Worm (Caenorhabditis elegans) whole organism, L4 larva: ENCODE results near the gene eif-3.G.

Source experiments
- D1046.2 ChIP-seq: fragments of 200-800 bp; sonication (Bioruptor generic); IDR thresholded peaks from 2 replicates; pipeline ENCODE4 v1.3.6; 2022; ENCODE audit warnings: missing genetic modification characterization, missing compliant biosample characterization
- F49E8.2 ChIP-seq: sonication (generic microtip); optimal IDR thresholded peaks from 2 replicates; lab custom pipeline; 2016; ENCODE audit warnings: missing compliant biosample characterization, mild to moderate bottlenecking, missing genetic modification characterization, borderline replicate concordance
- Y5F2A.4 ChIP-seq: fragments of 200-800 bp; sonication (Bioruptor generic); optimal IDR thresholded peaks from 2 replicates; lab custom pipeline; 2018; ENCODE audit warnings: mild to moderate bottlenecking, missing genetic modification characterization, missing compliant biosample characterization
- ZK546.5 ChIP-seq, 2 experiments: sonication (generic microtip); optimal IDR thresholded peaks; 2 replicates each; lab custom pipeline; 2017; ENCODE audit warnings: missing biosample characterization in 2 of 2, missing genetic modification characterization in 2 of 2
- aha-1 ChIP-seq: fragments of 150-350 bp; peaks from one replicate; lab custom pipeline; 2014; ENCODE audit warnings: missing biosample characterization, missing genetic modification characterization
- arid-1 ChIP-seq: fragments of 200-800 bp; sonication (Bioruptor generic); conservative IDR thresholded peaks from 2 replicates; pipeline ENCODE4 v1.3.6; 2022; ENCODE audit warnings: missing genetic modification reagents, missing genetic modification characterization, missing compliant biosample characterization
- cey-2 ChIP-seq: sonication (generic microtip); optimal IDR thresholded peaks from 3 replicates; lab custom pipeline; 2017; ENCODE audit warnings: missing genetic modification characterization, mild to moderate bottlenecking, missing compliant biosample characterization, antibody characterized with exemption, borderline replicate concordance; ENCODE audit not compliant: insufficient read depth
- ctbp-1 ChIP-seq: fragments of 200-800 bp; sonication (Bioruptor generic); IDR thresholded peaks from 2 replicates; pipeline ENCODE4 v1.3.6; 2022; ENCODE audit warnings: missing genetic modification reagents, missing genetic modification characterization, missing compliant biosample characterization
- daf-16 ChIP-seq, 3 experiments: sonication (generic microtip); optimal IDR thresholded peaks; 2 replicates each; lab custom pipeline; 2016 to 2017; ENCODE audit warnings: missing genetic modification characterization in 3 of 3, missing genetic modification reagents in 3 of 3, mild to moderate bottlenecking in 2 of 3, missing compliant biosample characterization in 2 of 3, missing biosample characterization in 1 of 3, moderate library complexity in 1 of 3
- dmd-6 ChIP-seq: fragments of 200-800 bp; sonication (Bioruptor generic); IDR thresholded peaks from 2 replicates; pipeline ENCODE4 v1.3.6; 2022; ENCODE audit warnings: missing genetic modification reagents, missing genetic modification characterization, missing compliant biosample characterization
- dmd-8 ChIP-seq: fragments of 200-800 bp; sonication (Bioruptor generic); IDR thresholded peaks from 2 replicates; pipeline ENCODE4 v1.3.6; 2022; ENCODE audit warnings: missing genetic modification characterization, missing compliant biosample characterization
- dve-1 ChIP-seq: sonication (generic microtip); optimal IDR thresholded peaks from 2 replicates; lab custom pipeline; 2017; ENCODE audit warnings: antibody characterized with exemption, mild to moderate bottlenecking, missing genetic modification characterization, missing compliant biosample characterization; ENCODE audit not compliant: insufficient read depth
- fos-1 ChIP-seq: fragments of 150-350 bp; optimal IDR thresholded peaks from 2 replicates; lab custom pipeline; 2014; ENCODE audit warnings: missing biosample characterization, missing genetic modification characterization
- hlh-11 ChIP-seq: fragments of 200-800 bp; sonication (Bioruptor generic); optimal IDR thresholded peaks from 2 replicates; lab custom pipeline; 2018; ENCODE audit warnings: mild to moderate bottlenecking, missing genetic modification characterization, missing compliant biosample characterization
- hlh-30 ChIP-seq: sonication (generic microtip); optimal IDR thresholded peaks from 2 replicates; lab custom pipeline; 2017; ENCODE audit warnings: antibody characterized with exemption, mild to moderate bottlenecking, missing genetic modification characterization, missing compliant biosample characterization; ENCODE audit not compliant: insufficient read depth
- lin-13 ChIP-seq: fragments of 150-350 bp; optimal IDR thresholded peaks from 2 replicates; lab custom pipeline; 2014; ENCODE audit warnings: missing biosample characterization, missing genetic modification reagents, missing genetic modification characterization
- lin-29 ChIP-seq: fragments of 200-800 bp; sonication (Bioruptor generic); IDR thresholded peaks from 2 replicates; pipeline ENCODE4 v1.3.6; 2022; ENCODE audit warnings: missing genetic modification reagents, missing genetic modification characterization, missing compliant biosample characterization
- lin-38 ChIP-seq: fragments of 200-800 bp; sonication (Bioruptor generic); IDR thresholded peaks from 2 replicates; pipeline ENCODE4 v1.3.6; 2022; ENCODE audit warnings: missing genetic modification reagents, missing genetic modification characterization, missing compliant biosample characterization
- lin-39 ChIP-seq: fragments of 150-350 bp; optimal IDR thresholded peaks from 2 replicates; lab custom pipeline; 2014; ENCODE audit warnings: missing biosample characterization, missing genetic modification reagents, missing genetic modification characterization
- madf-9 ChIP-seq: fragments of 200-800 bp; sonication (Bioruptor generic); conservative IDR thresholded peaks from 2 replicates; pipeline ENCODE4 v1.3.6; 2022; ENCODE audit warnings: missing genetic modification reagents, missing genetic modification characterization, missing compliant biosample characterization
- mdl-1 ChIP-seq, 2 experiments: fragments of 150-350 bp in 1 of 2; sonication (generic microtip) in 1 of 2; optimal IDR thresholded peaks; 2 replicates each; lab custom pipeline; 2014 to 2017; ENCODE audit warnings: missing biosample characterization in 2 of 2, missing genetic modification characterization in 2 of 2
- mes-2 ChIP-seq: sonication (generic microtip); optimal IDR thresholded peaks from 2 replicates; lab custom pipeline; 2016; ENCODE audit warnings: missing genotype, mild to moderate bottlenecking, missing genetic modification characterization, missing compliant biosample characterization; ENCODE audit not compliant: poor library complexity, severe bottlenecking
- mxl-2 ChIP-seq: fragments of 200-800 bp; sonication (Bioruptor generic); conservative IDR thresholded peaks from 2 replicates; pipeline ENCODE4 v1.3.6; 2022; ENCODE audit warnings: missing genetic modification reagents, missing genetic modification characterization, missing compliant biosample characterization
- nhr-102 ChIP-seq: sonication (generic microtip); optimal IDR thresholded peaks from 2 replicates; lab custom pipeline; 2016; ENCODE audit warnings: mild to moderate bottlenecking, missing genetic modification characterization, moderate library complexity, missing compliant biosample characterization
- nhr-11 ChIP-seq: fragments of 150-350 bp; optimal IDR thresholded peaks from 2 replicates; lab custom pipeline; 2014; ENCODE audit warnings: missing biosample characterization, missing genetic modification characterization
- nhr-25 ChIP-seq: sonication (generic microtip); optimal IDR thresholded peaks from 2 replicates; lab custom pipeline; 2017; ENCODE audit warnings: missing genetic modification characterization, mild to moderate bottlenecking, missing compliant biosample characterization, antibody characterized with exemption, moderate library complexity, borderline replicate concordance; ENCODE audit not compliant: insufficient read depth
- nhr-28 ChIP-seq: fragments of 150-350 bp; optimal IDR thresholded peaks from 2 replicates; lab custom pipeline; 2014; ENCODE audit warnings: missing biosample characterization, missing genetic modification characterization
- nhr-76 ChIP-seq: fragments of 150-350 bp; optimal IDR thresholded peaks from 2 replicates; lab custom pipeline; 2014; ENCODE audit warnings: missing biosample characterization, missing genetic modification characterization
- php-3 ChIP-seq: fragments of 200-800 bp; sonication (Bioruptor generic); IDR thresholded peaks from 2 replicates; pipeline ENCODE4 v1.3.6; 2022; ENCODE audit warnings: missing genetic modification reagents, missing genetic modification characterization, missing compliant biosample characterization
- pqm-1 ChIP-seq: sonication (generic microtip); optimal IDR thresholded peaks from 2 replicates; lab custom pipeline; 2017; ENCODE audit warnings: missing biosample characterization, missing genetic modification characterization
- tra-1 ChIP-seq: fragments of 200-800 bp; sonication (Bioruptor generic); IDR thresholded peaks from 2 replicates; pipeline ENCODE4 v1.3.6; 2022; ENCODE audit warnings: missing genetic modification reagents, missing genetic modification characterization, missing compliant biosample characterization
- unc-39 ChIP-seq: sonication (generic microtip); optimal IDR thresholded peaks from 2 replicates; lab custom pipeline; 2017; ENCODE audit warnings: missing biosample characterization, missing genetic modification characterization
- unc-62 ChIP-seq, 3 experiments: fragments of 150-350 bp in 1 of 3; sonication (generic microtip); optimal IDR thresholded peaks in 2 of 3; peaks in 1 of 3; 1 replicate in 1 of 3; 2 replicates in 2 of 3; lab custom pipeline; 2014 to 2017; ENCODE audit warnings: missing biosample characterization in 3 of 3, missing genetic modification characterization in 3 of 3, missing genetic modification reagents in 3 of 3, missing genotype in 1 of 3
- zip-11 ChIP-seq: fragments of 200-800 bp; sonication (Bioruptor generic); IDR thresholded peaks from 2 replicates; pipeline ENCODE4 v1.3.6; 2022; ENCODE audit warnings: missing genetic modification characterization, missing compliant biosample characterization
- ztf-7 ChIP-seq: fragments of 150-350 bp; optimal IDR thresholded peaks from 2 replicates; lab custom pipeline; 2014; ENCODE audit warnings: missing biosample characterization, missing genetic modification characterization

Gene eif-3.G

DNA sequence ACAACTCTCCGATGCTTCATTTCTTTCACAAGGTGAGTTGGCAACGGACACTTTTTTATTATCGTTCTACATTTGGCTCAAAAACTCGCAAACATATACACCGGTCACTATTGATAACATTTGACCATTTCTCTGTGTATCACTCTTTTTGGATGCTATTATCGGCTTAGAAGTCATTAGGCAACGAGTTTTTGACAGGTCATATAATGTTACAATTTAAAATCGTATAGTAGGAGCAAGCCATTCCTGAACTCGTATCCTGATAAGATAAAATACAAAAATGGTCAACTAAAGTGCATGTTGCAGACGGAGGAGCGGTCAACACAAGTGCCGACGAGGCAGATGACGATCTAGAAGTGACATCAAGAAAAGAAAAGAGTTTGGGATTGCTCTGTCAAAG, 29.6 kb upstream of the eif-3.G start:
- peak; percentile 32 for TF ChIP-seq nhr-102 (tag; lab: Kevin White, UChicago)
- no peak for TF ChIP-seq Y5F2A.4 (GFP tag; lab: Kevin White, UChicago)
- peak; percentile 82 for TF ChIP-seq php-3 (GFP tag; lab: Robert Waterston, UW)
- TF ChIP-seq hlh-11: peak; percentile 88
- TF ChIP-seq nhr-76 (tag; lab: Kevin White, UChicago): no peak
- TF ChIP-seq nhr-28 (tag; lab: Kevin White, UChicago): peak; percentile 45
- TF ChIP-seq daf-16 (GFP tag; optimal IDR thresholded peaks at IDR 0.05; lab: Kevin White, UChicago): no peak
- peak; percentile 94 for TF ChIP-seq daf-16 (tag; optimal IDR thresholded peaks at IDR 0.05; lab: Kevin White, UChicago)
- TF ChIP-seq dve-1 (tag; lab: Kevin White, UChicago): peak; percentile 70

DNA sequence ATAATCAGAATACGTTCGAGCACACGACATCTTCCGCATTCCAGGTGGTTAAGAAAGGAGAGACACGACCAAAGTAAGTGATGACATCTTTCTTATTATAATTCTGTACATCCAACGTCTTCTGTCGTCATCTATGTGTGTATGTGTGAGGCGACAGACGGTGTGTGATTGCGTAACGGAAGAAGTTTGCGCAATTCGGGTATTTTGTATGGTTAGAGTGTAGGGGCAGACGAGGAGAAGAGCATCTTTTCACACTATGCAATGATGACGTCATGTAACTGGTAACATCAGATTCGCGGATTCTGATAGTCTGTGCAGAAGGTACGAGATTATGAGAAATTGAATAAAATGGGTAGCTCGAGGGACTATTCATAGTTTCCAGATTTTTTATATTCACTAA, 27.5 kb upstream of the eif-3.G start:
- TF ChIP-seq dmd-8 (GFP tag; lab: Robert Waterston, UW) (no peak), pqm-1 (no peak), unc-39 (tag; lab: Kevin White, UChicago) (no peak), ctbp-1 (GFP tag; lab: Robert Waterston, UW) (no peak), lin-38 (GFP tag; lab: Robert Waterston, UW) (no peak), unc-62 (GFP tag; optimal IDR thresholded peaks at IDR 0.05 in 1 of 2; lab: Kevin White, UChicago) (no peak), unc-62 (tag; optimal IDR thresholded peaks at IDR 0.05; lab: Kevin White, UChicago) (no peak), cey-2 (tag; lab: Kevin White, UChicago) (no peak), arid-1 (GFP tag; lab: Robert Waterston, UW) (no peak), madf-9 (GFP tag; lab: Robert Waterston, UW) (no peak), nhr-28 (tag; lab: Kevin White, UChicago) (no peak), tra-1 (GFP tag; lab: Robert Waterston, UW) (no peak), php-3 (GFP tag; lab: Robert Waterston, UW) (no peak), ztf-7 (no peak), ZK546.5 (tag; optimal IDR thresholded peaks at IDR 0.05; lab: Kevin White, UChicago) (no peak), lin-13 (GFP tag; lab: Kevin White, UChicago) (no peak), D1046.2 (GFP tag; lab: Robert Waterston, UW) (no peak)
- TF ChIP-seq, all 104 proteins: peak for 0

DNA sequence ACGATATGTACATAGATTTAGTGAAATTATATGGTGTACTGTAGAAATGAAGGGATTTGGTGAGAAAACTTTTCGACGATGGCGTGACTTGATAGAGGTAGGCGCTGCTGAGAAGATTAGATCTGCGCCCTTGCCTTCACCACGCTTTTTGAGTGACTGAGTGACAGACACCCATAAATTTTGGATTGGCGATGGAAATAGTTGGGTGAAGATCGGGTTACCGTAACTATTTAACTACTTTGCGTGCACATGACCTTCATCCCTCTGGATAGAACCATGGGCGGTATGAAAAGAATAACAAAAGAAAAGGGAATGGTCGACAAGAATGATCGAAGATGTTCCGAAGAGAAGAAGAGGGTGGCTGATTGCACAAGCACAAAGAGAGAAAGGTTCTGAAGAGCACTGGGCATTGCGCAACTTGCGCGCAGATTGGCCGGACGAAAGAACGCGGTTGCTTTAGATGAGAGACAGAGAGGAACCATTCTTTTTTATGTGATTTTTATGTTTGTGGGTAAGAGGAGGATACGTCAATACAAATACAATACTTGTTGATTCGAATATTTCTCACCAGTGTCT, 27.0 kb upstream of the eif-3.G start:
- TF ChIP-seq unc-62 (GFP tag; optimal IDR thresholded peaks at IDR 0.05 in 1 of 2; lab: Kevin White, UChicago): peak in 1 of 2 experiments; percentile 5
- TF ChIP-seq unc-62 (tag; optimal IDR thresholded peaks at IDR 0.05; lab: Kevin White, UChicago): no peak
- TF ChIP-seq fos-1 (tag; lab: Kevin White, UChicago): no peak

DNA sequence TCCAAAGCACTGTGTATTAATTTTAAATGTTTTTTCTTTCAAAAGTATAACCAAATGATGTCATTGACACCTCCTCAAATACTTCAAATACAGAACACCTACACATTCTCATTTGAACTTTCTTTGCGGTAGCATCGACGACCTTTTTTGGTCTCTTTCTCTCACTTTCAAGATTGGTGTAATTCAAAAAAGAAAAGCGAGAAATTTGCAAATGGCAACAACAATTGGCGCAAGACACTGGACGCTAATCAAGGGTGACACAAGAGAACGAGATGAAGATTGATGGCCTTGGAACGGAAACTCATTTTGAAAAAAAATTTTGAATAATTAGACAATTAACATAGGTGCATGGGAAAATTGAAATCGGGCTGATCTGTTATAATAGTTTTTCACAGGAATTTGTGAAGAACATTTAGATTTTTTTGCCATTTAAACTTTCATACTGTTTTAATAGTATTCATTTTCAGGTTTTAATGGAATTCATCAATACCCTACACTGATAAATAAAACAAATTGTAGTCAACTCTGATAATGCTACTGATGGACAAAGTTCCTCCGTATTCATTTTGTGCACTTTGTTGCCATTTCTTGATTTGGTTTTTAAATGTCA, 25.4 kb upstream of the eif-3.G start, which contains the start of gene fdgt-2:
TSS of gene fdgt-2 (plus strand) at position 560 of the 610 bp plus-strand sequence.
- TF ChIP-seq mes-2 (no peak), mxl-2 (no peak), nhr-25 (tag; lab: Kevin White, UChicago) (no peak), lin-39 (no peak), lin-29 (GFP tag; lab: Robert Waterston, UW) (no peak), zip-11 (GFP tag; lab: Robert Waterston, UW) (no peak), dmd-6 (GFP tag; lab: Robert Waterston, UW) (no peak), nhr-28 (tag; lab: Kevin White, UChicago) (peak; percentile 25), mdl-1 (tag; optimal IDR thresholded peaks at IDR 0.05; lab: Kevin White, UChicago) (no peak), hlh-30 (no peak), unc-62 (GFP tag; optimal IDR thresholded peaks at IDR 0.05 in 1 of 2; lab: Kevin White, UChicago) (peak in 1 of 2 experiments; percentile 95), unc-62 (tag; optimal IDR thresholded peaks at IDR 0.05; lab: Kevin White, UChicago) (no peak), aha-1 (peak; percentile 42), F49E8.2 (tag; lab: Kevin White, UChicago) (no peak), fos-1 (tag; lab: Kevin White, UChicago) (no peak), daf-16 (GFP tag; optimal IDR thresholded peaks at IDR 0.05; lab: Kevin White, UChicago) (no peak), daf-16 (tag; optimal IDR thresholded peaks at IDR 0.05; lab: Kevin White, UChicago) (peak; percentile 59), nhr-11 (tag; lab: Kevin White, UChicago) (no peak)
- TF ChIP-seq, all 104 proteins: peak for 4
